Worm (Caenorhabditis elegans): ENCODE data around the gene ttr-48.

ttr-48 gene

DNA sequence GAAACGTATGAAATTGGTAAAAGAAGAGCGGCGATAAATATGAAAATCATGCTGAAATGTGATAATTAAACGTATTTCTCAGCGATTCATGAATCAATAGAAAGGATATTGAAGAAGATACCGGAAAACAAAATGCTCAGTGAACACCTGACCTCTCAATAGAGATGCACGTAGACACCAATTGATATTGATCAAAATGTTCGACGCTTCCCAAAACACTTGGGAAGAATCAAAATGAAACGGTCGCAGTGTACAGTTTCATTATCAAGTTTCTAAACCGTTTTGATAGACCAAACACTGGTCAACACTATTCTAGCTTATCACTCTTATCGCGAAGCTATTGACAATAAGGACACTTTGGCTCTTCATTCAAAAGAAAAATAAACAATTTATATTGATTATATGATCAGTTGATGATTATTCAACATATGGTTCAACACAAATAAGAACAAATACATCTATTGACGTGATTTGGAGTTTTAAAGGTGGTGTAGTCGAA is at the start of gene ttr-48:
Gene ttr-48, minus strand, starts transcription at position 51 of the 499 bp plus-strand sequence.
- TF ChIP-seq tbx-2 (tag; optimal IDR thresholded peaks at IDR 0.05) (no peak), ceh-19 (GFP tag; optimal IDR thresholded peaks at IDR 0.05) (no peak), elt-2 (tag; optimal IDR thresholded peaks at IDR 0.05) (peak; percentile 2), dmd-4 (tag; optimal IDR thresholded peaks at IDR 0.05; ENCODE audit: borderline replicate concordance) (no peak), fkh-10 (GFP tag; optimal IDR thresholded peaks at IDR 0.05) (no peak)

- TF ChIP-seq syd-9 (tag; optimal IDR thresholded peaks at IDR 0.05) (peak; percentile 1), ceh-30 (tag; optimal IDR thresholded peaks at IDR 0.05) (no peak), hlh-8 (tag; optimal IDR thresholded peaks at IDR 0.05) (no peak), ceh-31 (tag; optimal IDR thresholded peaks at IDR 0.05) (peak; percentile 32), gmeb-2 (tag; optimal IDR thresholded peaks at IDR 0.05) (no peak), sox-2 (GFP tag; IDR thresholded peaks at IDR 0.05) (no peak), nhr-232 (tag; optimal IDR thresholded peaks at IDR 0.05) (no peak), elt-4 (tag; optimal IDR thresholded peaks at IDR 0.05) (no peak)
These were observed 45.3 kb upstream of the ttr-48 start for ce11 chrX:3887595-3887994.

- no peak for TF ChIP-seq C38D4.7 (GFP tag; optimal IDR thresholded peaks at IDR 0.05)
These were observed 36.0 kb upstream of the ttr-48 start, which contains the start of gene F47F2.1 for ce11 chrX:3878233-3878632. Gene F47F2.1 (plus strand): TSS chrX:3878533.

DNA sequence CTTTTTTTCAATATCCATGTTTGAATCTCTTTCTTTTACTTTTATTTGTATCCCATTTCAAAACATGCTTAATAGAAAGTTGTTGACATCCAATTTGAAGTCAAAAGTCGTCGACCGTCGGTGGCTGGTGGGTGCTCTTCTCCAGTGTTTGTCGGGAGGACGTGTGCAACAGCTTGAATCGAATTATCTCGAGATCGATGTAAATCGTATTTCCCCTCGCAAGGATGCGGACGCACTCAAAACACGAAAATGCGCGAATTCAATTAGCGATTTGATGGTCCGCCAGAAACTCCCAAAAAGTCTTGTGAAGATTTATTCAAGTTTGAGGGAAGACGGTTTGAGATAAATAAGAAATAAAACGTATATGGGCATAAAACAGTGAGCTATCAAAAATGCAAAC is 33.5 kb upstream of the ttr-48 start:
- TF ChIP-seq che-1 (tag; optimal IDR thresholded peaks at IDR 0.05) (no peak), F13H6.1 (tag; optimal IDR thresholded peaks at IDR 0.05) (no peak), fkh-10 (GFP tag; optimal IDR thresholded peaks at IDR 0.05) (peak; percentile 11), unc-42 (tag; optimal IDR thresholded peaks at IDR 0.05) (peak; percentile 99)

DNA sequence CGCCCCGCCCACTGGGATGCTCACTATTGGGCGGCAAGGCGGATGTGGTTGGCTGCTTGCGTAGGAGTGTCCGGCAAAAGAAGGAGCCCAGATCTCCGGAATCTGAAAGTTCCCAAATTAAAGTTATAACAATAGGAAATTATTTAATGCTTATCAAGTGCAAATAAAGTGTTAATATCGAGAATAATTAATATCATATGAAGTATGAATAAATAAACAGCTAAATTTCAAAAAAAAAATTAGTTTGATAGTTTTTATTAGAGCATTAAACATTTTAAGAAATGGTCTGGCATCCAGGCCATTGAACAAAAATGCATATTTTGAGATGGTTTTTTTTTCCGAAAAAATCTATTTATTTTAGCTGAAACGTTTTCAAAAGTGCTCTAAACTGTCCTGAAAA is 31.2 kb upstream of the ttr-48 start, which contains the start of gene lim-4:
Gene lim-4, minus strand, starts transcription at position 101 of the 400 bp plus-strand sequence.
- TF ChIP-seq elt-2 (tag; optimal IDR thresholded peaks at IDR 0.05) (no peak), nhr-232 (tag; optimal IDR thresholded peaks at IDR 0.05) (no peak), C38D4.7 (GFP tag; optimal IDR thresholded peaks at IDR 0.05) (no peak), ceh-14 (tag; optimal IDR thresholded peaks at IDR 0.05) (no peak), ceh-31 (tag; optimal IDR thresholded peaks at IDR 0.05) (no peak), F13H6.1 (tag; optimal IDR thresholded peaks at IDR 0.05) (no peak), nfya-1 (tag; optimal IDR thresholded peaks at IDR 0.05) (peak; percentile 45), sox-4 (tag; optimal IDR thresholded peaks at IDR 0.05) (no peak), ceh-48 (tag; optimal IDR thresholded peaks at IDR 0.05) (no peak)

- no peak for TF ChIP-seq dmd-4 (tag; optimal IDR thresholded peaks at IDR 0.05; ENCODE audit: borderline replicate concordance)
- TF ChIP-seq unc-55 (GFP tag; optimal IDR thresholded peaks at IDR 0.05): no peak
- no peak for TF ChIP-seq nhr-232 (tag; optimal IDR thresholded peaks at IDR 0.05)
- peak; percentile 92 for TF ChIP-seq unc-42 (tag; optimal IDR thresholded peaks at IDR 0.05)
- TF ChIP-seq ceh-31 (tag; optimal IDR thresholded peaks at IDR 0.05): no peak
- TF ChIP-seq ets-4 (tag; optimal IDR thresholded peaks at IDR 0.05): no peak
- TF ChIP-seq elt-2 (tag; optimal IDR thresholded peaks at IDR 0.05): no peak
- TF ChIP-seq ceh-9 (tag; optimal IDR thresholded peaks at IDR 0.05): no peak
These were observed 29.5 kb upstream of the ttr-48 start for ce11 chrX:3871578-3872234.

DNA sequence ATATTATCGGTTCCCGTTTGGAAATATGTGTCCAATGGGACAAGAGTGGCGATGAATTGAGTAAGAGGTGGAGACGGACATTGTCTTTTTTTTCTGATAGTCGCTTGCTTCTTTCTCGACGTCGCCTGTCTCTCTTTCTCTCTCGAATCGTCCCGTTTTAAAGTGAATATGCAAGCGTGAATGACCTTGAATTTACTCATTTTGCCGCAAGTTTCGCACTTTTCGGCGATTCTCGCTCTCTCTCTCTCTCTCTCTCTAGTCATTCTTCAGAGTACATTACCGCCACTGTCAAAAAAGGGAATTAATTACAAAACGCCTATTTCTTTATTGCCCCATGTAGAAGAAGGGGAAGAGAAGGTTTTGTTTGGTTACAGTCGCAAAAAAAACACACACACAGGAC is 25.5 kb upstream of the ttr-48 start:
- no peak for TF ChIP-seq ama-1 (optimal IDR thresholded peaks at IDR 0.05)
- no peak for TF ChIP-seq tbx-2 (tag; optimal IDR thresholded peaks at IDR 0.05)
- no peak for TF ChIP-seq hlh-15 (tag; optimal IDR thresholded peaks at IDR 0.05)
- no peak for TF ChIP-seq ttx-3 (tag; optimal IDR thresholded peaks at IDR 0.05)
- TF ChIP-seq rnt-1 (tag; optimal IDR thresholded peaks at IDR 0.05): no peak
- TF ChIP-seq che-1 (tag; optimal IDR thresholded peaks at IDR 0.05): no peak
- no peak for TF ChIP-seq lim-6 (tag; optimal IDR thresholded peaks at IDR 0.05)

Measured in whole organism, late embryonic.